Fruit fly (Drosophila melanogaster): Measurements from ENCODE around the gene Abca3.

DNA sequence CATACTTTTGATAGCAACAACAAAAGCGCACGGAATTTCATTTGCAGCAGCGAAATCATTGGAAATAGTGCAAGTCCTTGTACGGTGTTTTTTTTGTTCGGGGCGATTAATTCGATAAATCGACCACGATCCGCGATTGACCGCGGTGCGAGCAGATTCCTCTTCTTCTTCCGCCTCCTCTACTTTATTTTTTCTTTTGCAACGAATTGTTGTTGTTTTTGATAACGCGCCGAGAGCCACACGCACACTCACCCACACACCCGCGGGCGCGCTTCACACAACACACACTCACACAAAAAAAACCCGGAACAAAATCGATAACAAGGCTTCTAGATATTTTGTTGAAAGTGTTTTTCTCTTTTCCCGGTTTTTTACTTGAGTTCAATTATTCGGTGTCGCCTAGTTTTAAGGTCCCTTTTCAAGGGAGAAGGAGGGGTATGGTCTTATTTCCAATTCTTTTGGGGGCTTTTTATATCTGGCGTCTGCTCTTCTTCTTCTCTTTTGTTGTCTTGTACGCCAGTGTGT is 16.8 kb upstream of the Abca3 start:
- no peak for TF ChIP-seq jim (GFP tag; optimal IDR thresholded peaks at IDR 0.05)
- TF ChIP-seq N (GFP tag; optimal IDR thresholded peaks at IDR 0.05), result no peak
- TF ChIP-seq brk (GFP tag; optimal IDR thresholded peaks at IDR 0.05), result no peak
- no peak for TF ChIP-seq br (GFP tag; optimal IDR thresholded peaks at IDR 0.05)
- no peak for TF ChIP-seq ey (GFP tag; optimal IDR thresholded peaks at IDR 0.05)
- TF ChIP-seq Sp1 (GFP tag; optimal IDR thresholded peaks at IDR 0.05), result no peak
